Worm (Caenorhabditis elegans): Measurements from ENCODE around the gene sra-33.

Gene sra-33

ce11 chrII:4552088-4552487 is 15.0 kb upstream of the sra-33 start:
- TF ChIP-seq unc-62 (GFP tag; optimal IDR thresholded peaks at IDR 0.05) = no peak
- peak; percentile 37 for TF ChIP-seq sma-3 (GFP tag; optimal IDR thresholded peaks at IDR 0.05)
- TF ChIP-seq nhr-25 (tag; optimal IDR thresholded peaks at IDR 0.05) = peak; percentile 35
- peak; percentile 75 for TF ChIP-seq fos-1 (tag; optimal IDR thresholded peaks at IDR 0.05)
- TF ChIP-seq sma-9 (GFP tag; optimal IDR thresholded peaks at IDR 0.05) = peak; percentile 69
- TF ChIP-seq sma-9 (tag; optimal IDR thresholded peaks at IDR 0.05) = no peak

- TF ChIP-seq fos-1 (tag; optimal IDR thresholded peaks at IDR 0.05) = no peak
- TF ChIP-seq elt-3 (tag; optimal IDR thresholded peaks at IDR 0.05) = no peak
- TF ChIP-seq C34F6.9 (tag; optimal IDR thresholded peaks at IDR 0.05) = no peak
- TF ChIP-seq nhr-11 (tag; optimal IDR thresholded peaks at IDR 0.05) = no peak
- TF ChIP-seq ztf-4 (tag; optimal IDR thresholded peaks at IDR 0.05) = no peak
- no peak for TF ChIP-seq lin-11 (tag; optimal IDR thresholded peaks at IDR 0.05)
- no peak for TF ChIP-seq aly-2 (tag; optimal IDR thresholded peaks at IDR 0.05)
- no peak for TF ChIP-seq nhr-237 (tag; optimal IDR thresholded peaks at IDR 0.05)
- TF ChIP-seq elt-1 (tag; optimal IDR thresholded peaks at IDR 0.05) = no peak
- TF ChIP-seq ceh-16 (tag; optimal IDR thresholded peaks at IDR 0.05) = no peak
- no peak for TF ChIP-seq lin-13 (GFP tag; optimal IDR thresholded peaks at IDR 0.05)
- no peak for TF ChIP-seq nhr-77 (tag; optimal IDR thresholded peaks at IDR 0.05)
Observed at ce11 chrII:4550783-4551182, 13.7 kb upstream of the sra-33 start, which contains the start of gene K07E1.1. Gene K07E1.1 (plus strand): TSS chrII:4551083.

ce11 chrII:4549983-4550572 is 13.0 kb upstream of the sra-33 start:
- TF ChIP-seq nhr-129 (tag; optimal IDR thresholded peaks at IDR 0.05) = no peak
- peak; percentile 64 for TF ChIP-seq sma-3 (GFP tag; optimal IDR thresholded peaks at IDR 0.05)
- peak; percentile 13 for TF ChIP-seq nhr-25 (tag; optimal IDR thresholded peaks at IDR 0.05)
- TF ChIP-seq alr-1 (tag; optimal IDR thresholded peaks at IDR 0.05) = no peak

ce11 chrII:4548408-4548807 is 11.4 kb upstream of the sra-33 start:
- no peak for TF ChIP-seq elt-1 (tag; optimal IDR thresholded peaks at IDR 0.05)
- no peak for TF ChIP-seq lin-11 (tag; optimal IDR thresholded peaks at IDR 0.05)
- peak; percentile 49 for TF ChIP-seq sma-3 (GFP tag; optimal IDR thresholded peaks at IDR 0.05)
- no peak for TF ChIP-seq ztf-11 (tag; optimal IDR thresholded peaks at IDR 0.05)
- no peak for TF ChIP-seq ztf-4 (tag; optimal IDR thresholded peaks at IDR 0.05)
- no peak for TF ChIP-seq R02D3.7 (tag; optimal IDR thresholded peaks at IDR 0.05)
- no peak for TF ChIP-seq nhr-23 (tag; optimal IDR thresholded peaks at IDR 0.05)
- TF ChIP-seq lin-13 (GFP tag; optimal IDR thresholded peaks at IDR 0.05) = no peak
- no peak for TF ChIP-seq nhr-12 (tag; optimal IDR thresholded peaks at IDR 0.05)
- TF ChIP-seq nhr-25 (tag; optimal IDR thresholded peaks at IDR 0.05) = peak; percentile 65
- TF ChIP-seq alr-1 (tag; optimal IDR thresholded peaks at IDR 0.05) = no peak
- no peak for TF ChIP-seq fos-1 (tag; optimal IDR thresholded peaks at IDR 0.05)
- TF ChIP-seq ZK546.5 (tag; optimal IDR thresholded peaks at IDR 0.05) = no peak
- TF ChIP-seq nhr-10 (tag; optimal IDR thresholded peaks at IDR 0.05) = no peak
- TF ChIP-seq nhr-129 (tag; optimal IDR thresholded peaks at IDR 0.05) = no peak
- no peak for TF ChIP-seq unc-39 (tag; optimal IDR thresholded peaks at IDR 0.05)
- no peak for TF ChIP-seq C34F6.9 (tag; optimal IDR thresholded peaks at IDR 0.05)
- no peak for TF ChIP-seq egl-27 (tag; optimal IDR thresholded peaks at IDR 0.05)
- TF ChIP-seq crh-2 (tag; optimal IDR thresholded peaks at IDR 0.05) = peak; percentile 15
- no peak for TF ChIP-seq lin-39 (tag; optimal IDR thresholded peaks at IDR 0.05)
- no peak for TF ChIP-seq nhr-237 (tag; optimal IDR thresholded peaks at IDR 0.05)
- no peak for TF ChIP-seq gmeb-1 (tag; optimal IDR thresholded peaks at IDR 0.05)
- no peak for TF ChIP-seq dmd-4 (tag; optimal IDR thresholded peaks at IDR 0.05)
- no peak for TF ChIP-seq nhr-6 (tag; optimal IDR thresholded peaks at IDR 0.05)
- peak; percentile 6 for TF ChIP-seq blmp-1 (tag; optimal IDR thresholded peaks at IDR 0.05; ENCODE audit: insufficient read depth)
- no peak for TF ChIP-seq nhr-11 (tag; optimal IDR thresholded peaks at IDR 0.05)

- TF ChIP-seq nhr-129 (tag; optimal IDR thresholded peaks at IDR 0.05) (no peak), Y55F3AM.14 (GFP tag; optimal IDR thresholded peaks at IDR 0.05) (no peak), mbf-1 (tag; optimal IDR thresholded peaks at IDR 0.05) (no peak), blmp-1 (tag; optimal IDR thresholded peaks at IDR 0.05; ENCODE audit: insufficient read depth) (no peak), lin-13 (GFP tag; optimal IDR thresholded peaks at IDR 0.05) (no peak), ztf-1 (GFP tag; conservative IDR thresholded peaks at IDR 0.05) (no peak), egl-27 (tag; optimal IDR thresholded peaks at IDR 0.05) (no peak), skn-1 (tag; optimal IDR thresholded peaks at IDR 0.05) (no peak), unc-62 (GFP tag; optimal IDR thresholded peaks at IDR 0.05) (no peak), R02D3.7 (tag; optimal IDR thresholded peaks at IDR 0.05) (no peak), C34F6.9 (tag; optimal IDR thresholded peaks at IDR 0.05) (no peak), ztf-11 (tag; optimal IDR thresholded peaks at IDR 0.05) (no peak), snpc-4 (tag; optimal IDR thresholded peaks at IDR 0.05) (no peak), lin-39 (tag; optimal IDR thresholded peaks at IDR 0.05) (no peak), ZK546.5 (tag; optimal IDR thresholded peaks at IDR 0.05) (no peak), peb-1 (tag; optimal IDR thresholded peaks at IDR 0.05) (no peak), nhr-77 (tag; optimal IDR thresholded peaks at IDR 0.05) (no peak)
Observed at ce11 chrII:4543568-4543967, 6.5 kb upstream of the sra-33 start, which contains the start of gene sra-34. Gene sra-34 (minus strand): TSS chrII:4543668.

Measured in whole organism, L2 larva.